Fruit fly (Drosophila melanogaster) whole organism, wandering third instar larva: Measurements from ENCODE around the gene NitFhit.

Source experiments
- Abd-B ChIP-seq: fragments of >200 bp; optimal IDR thresholded peaks from 2 replicates; lab custom pipeline; 2017; ENCODE audit warnings: missing biosample characterization, missing genetic modification characterization
- GATAd ChIP-seq: sonication (Bioruptor generic); optimal IDR thresholded peaks from 2 replicates; lab custom pipeline; 2016; ENCODE audit warnings: missing biosample characterization, missing genetic modification characterization
- HLH106 ChIP-seq: fragments of 200-800 bp; optimal IDR thresholded peaks from 3 replicates; lab custom pipeline; 2019; ENCODE audit warnings: missing biosample characterization, mild to moderate bottlenecking, missing genetic modification characterization, moderate library complexity
- N ChIP-seq: fragments of >200 bp; optimal IDR thresholded peaks from 2 replicates; lab custom pipeline; 2018; ENCODE audit warnings: missing biosample characterization, missing external identifiers, missing genetic modification characterization
- h ChIP-seq: fragments of 200-800 bp; sonication (Bioruptor generic); optimal IDR thresholded peaks from 3 replicates; lab custom pipeline; 2016; ENCODE audit warnings: missing biosample characterization, mild to moderate bottlenecking, missing genetic modification characterization
- psq ChIP-seq: fragments of 200-800 bp; sonication (Bioruptor generic); optimal IDR thresholded peaks from 3 replicates; lab custom pipeline; 2017; ENCODE audit warnings: missing biosample characterization, mild to moderate bottlenecking, missing genetic modification characterization, moderate library complexity
- sv ChIP-seq: fragments of 200-800 bp; sonication (Bioruptor generic); optimal IDR thresholded peaks from 3 replicates; lab custom pipeline; 2016; ENCODE audit warnings: missing biosample characterization, missing genetic modification characterization

DNA sequence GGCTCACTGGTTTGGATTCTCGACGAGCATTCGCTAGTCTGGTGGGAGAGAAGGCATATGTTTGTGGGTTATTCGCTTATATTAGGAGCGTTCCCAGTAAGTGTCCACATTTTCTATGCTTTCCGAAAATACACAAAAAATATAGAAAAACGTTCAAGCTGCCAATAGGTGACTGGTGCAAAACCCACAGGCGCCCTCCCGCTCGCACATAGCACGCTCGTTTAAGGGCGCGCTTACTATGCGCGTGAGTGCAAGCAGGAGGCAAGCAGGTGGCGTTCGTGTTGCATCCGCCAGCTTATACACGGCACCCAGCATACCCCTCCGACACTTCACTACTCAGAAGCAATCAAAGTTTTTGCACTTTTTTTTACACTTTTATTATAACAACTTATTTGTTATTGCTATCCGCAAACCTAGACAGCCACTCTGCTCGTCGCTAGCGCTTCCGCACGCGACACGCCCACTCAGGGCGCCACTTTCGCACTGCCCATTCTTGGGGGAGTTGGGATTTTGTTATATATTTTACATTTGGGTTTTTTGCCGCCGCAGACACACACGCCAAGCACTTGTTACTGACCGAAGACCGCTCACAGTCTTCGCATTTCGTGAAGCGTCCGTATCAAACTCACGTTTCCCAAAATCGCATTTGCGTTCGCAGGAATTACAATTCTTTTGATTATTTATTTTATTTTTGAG is 4.3 kb upstream of the NitFhit start:
- TF ChIP-seq HLH106 (tag; lab: Kevin White, UChicago) (no peak), h (GFP tag; lab: Kevin White, UChicago) (no peak), psq (GFP tag; lab: Kevin White, UChicago) (no peak), N (GFP tag; lab: Kevin White, UChicago) (no peak), sv (GFP tag; lab: Kevin White, UChicago) (no peak), GATAd (GFP tag; lab: Kevin White, UChicago) (no peak), Abd-B (no peak)
